Worm (Caenorhabditis elegans) whole organism, late embryonic: ENCODE measurements around the gene srw-42.

Source experiments
- ceh-31 ChIP-seq: sonication (generic microtip); optimal IDR thresholded peaks from 2 replicates; lab custom pipeline; 2016; ENCODE audit warnings: missing genetic modification characterization, missing compliant biosample characterization
- che-1 ChIP-seq: sonication (generic microtip); optimal IDR thresholded peaks from 2 replicates; lab custom pipeline; 2016; ENCODE audit warnings: mild to moderate bottlenecking, missing genetic modification characterization, missing compliant biosample characterization
- elt-4 ChIP-seq: sonication (generic microtip); optimal IDR thresholded peaks from 2 replicates; lab custom pipeline; 2016; ENCODE audit warnings: missing genetic modification characterization, missing compliant biosample characterization
- eyg-1 ChIP-seq: sonication (generic microtip); optimal IDR thresholded peaks from 2 replicates; lab custom pipeline; 2016; ENCODE audit warnings: missing genotype, missing genetic modification characterization, missing compliant biosample characterization
- fkh-10 ChIP-seq: fragments of 150-350 bp; optimal IDR thresholded peaks from 2 replicates; lab custom pipeline; 2014; ENCODE audit warnings: missing biosample characterization, missing genetic modification reagents, missing genetic modification characterization
- gmeb-2 ChIP-seq: sonication (generic microtip); optimal IDR thresholded peaks from 2 replicates; lab custom pipeline; 2016; ENCODE audit warnings: missing genetic modification characterization, inconsistent platforms, missing compliant biosample characterization
- hlh-6 ChIP-seq: sonication (generic microtip); optimal IDR thresholded peaks from 2 replicates; lab custom pipeline; 2016; ENCODE audit warnings: missing genotype, missing genetic modification characterization, missing compliant biosample characterization
- sox-4 ChIP-seq: sonication (generic microtip); optimal IDR thresholded peaks from 2 replicates; lab custom pipeline; 2017; ENCODE audit warnings: mild to moderate bottlenecking, missing genetic modification characterization, inconsistent platforms, missing compliant biosample characterization

DNA sequence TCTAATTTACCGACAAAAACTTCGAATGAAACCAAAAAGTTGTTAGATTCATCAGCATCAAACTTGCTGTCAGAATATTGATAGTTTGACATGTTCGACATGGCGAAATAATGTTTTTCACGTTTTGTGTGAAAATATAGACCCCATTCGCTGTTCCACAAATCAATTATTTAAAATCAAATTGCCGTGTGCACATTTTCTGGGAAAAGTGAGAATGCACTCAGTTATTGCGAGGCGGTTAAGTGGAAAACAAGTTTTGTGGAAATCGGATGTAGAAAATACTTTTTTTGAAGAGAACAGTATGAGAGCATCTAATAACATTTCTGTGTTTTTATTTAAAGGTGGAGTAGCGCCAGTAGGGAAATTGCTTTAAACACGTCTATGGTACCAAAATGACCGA, at the start of gene srw-42:
- TF ChIP-seq elt-4 (no peak), gmeb-2 (tag; lab: Kevin White, UChicago) (no peak), hlh-6 (tag; lab: Kevin White, UChicago) (no peak), eyg-1 (tag; lab: Kevin White, UChicago) (no peak), che-1 (no peak), ceh-31 (tag; lab: Kevin White, UChicago) (no peak), sox-4 (no peak), fkh-10 (no peak)
